Worm (Caenorhabditis elegans) whole organism, L2 larva: Measurements from ENCODE around the gene clec-3.

Experiments
- C34F6.9 ChIP-seq: fragments of 150-350 bp; optimal IDR thresholded peaks from 2 replicates; lab custom pipeline; 2014; ENCODE audit warnings: missing biosample characterization, missing genetic modification characterization
- F13H6.1 ChIP-seq: sonication (generic microtip); optimal IDR thresholded peaks from 2 replicates; lab custom pipeline; 2016; ENCODE audit warnings: missing genetic modification characterization, missing compliant biosample characterization
- R02D3.7 ChIP-seq: fragments of 150-350 bp; optimal IDR thresholded peaks from 2 replicates; lab custom pipeline; 2014; ENCODE audit warnings: missing biosample characterization, missing genetic modification characterization
- ZK546.5 ChIP-seq: sonication (generic microtip); optimal IDR thresholded peaks from 2 replicates; lab custom pipeline; 2017; ENCODE audit warnings: missing biosample characterization, missing genetic modification characterization
- alr-1 ChIP-seq: fragments of 150-350 bp; optimal IDR thresholded peaks from 2 replicates; lab custom pipeline; 2014; ENCODE audit warnings: missing biosample characterization, missing genetic modification characterization
- aly-2 ChIP-seq: fragments of 150-350 bp; optimal IDR thresholded peaks from 2 replicates; lab custom pipeline; 2014; ENCODE audit warnings: missing biosample characterization, missing genetic modification characterization
- ama-1 ChIP-seq: fragments of 150-350 bp; optimal IDR thresholded peaks from 2 replicates; lab custom pipeline; 2018; ENCODE audit warnings: inconsistent platforms
- blmp-1 ChIP-seq: sonication (generic microtip); optimal IDR thresholded peaks from 2 replicates; lab custom pipeline; 2017; ENCODE audit warnings: missing genetic modification characterization, mild to moderate bottlenecking, missing compliant biosample characterization, antibody characterized with exemption, moderate library complexity; ENCODE audit not compliant: insufficient read depth
- ceh-16 ChIP-seq: fragments of 150-350 bp; optimal IDR thresholded peaks from 2 replicates; lab custom pipeline; 2014; ENCODE audit warnings: missing biosample characterization, missing genetic modification characterization
- ceh-82 ChIP-seq: fragments of 150-350 bp; optimal IDR thresholded peaks from 2 replicates; lab custom pipeline; 2014; ENCODE audit warnings: missing biosample characterization, missing genetic modification characterization
- crh-2 ChIP-seq: sonication (generic microtip); optimal IDR thresholded peaks from 2 replicates; lab custom pipeline; 2017; ENCODE audit warnings: missing biosample characterization, missing genetic modification characterization
- dmd-4 ChIP-seq: sonication (generic microtip); optimal IDR thresholded peaks from 2 replicates; lab custom pipeline; 2017; ENCODE audit warnings: missing biosample characterization, missing genetic modification characterization
- egl-27 ChIP-seq: sonication (generic microtip); optimal IDR thresholded peaks from 3 replicates; lab custom pipeline; 2017; ENCODE audit warnings: missing biosample characterization, missing genetic modification reagents, missing genetic modification characterization
- elt-3 ChIP-seq: sonication (generic microtip); optimal IDR thresholded peaks from 2 replicates; lab custom pipeline; 2017; ENCODE audit warnings: missing biosample characterization, missing genetic modification characterization
- gmeb-1 ChIP-seq: fragments of 150-350 bp; optimal IDR thresholded peaks from 2 replicates; lab custom pipeline; 2014; ENCODE audit warnings: missing biosample characterization, missing genetic modification characterization
- lin-11 ChIP-seq: fragments of 150-350 bp; sonication (generic microtip); optimal IDR thresholded peaks from 2 replicates; lab custom pipeline; 2014; ENCODE audit warnings: missing biosample characterization, missing genetic modification characterization, inconsistent platforms, mixed read lengths
- lin-13 ChIP-seq: fragments of 150-350 bp; optimal IDR thresholded peaks from 2 replicates; lab custom pipeline; 2014; ENCODE audit warnings: missing biosample characterization, missing genetic modification reagents, missing genetic modification characterization
- lin-39 ChIP-seq: fragments of 150-350 bp; optimal IDR thresholded peaks from 2 replicates; lab custom pipeline; 2014; ENCODE audit warnings: missing biosample characterization, missing genetic modification reagents, missing genetic modification characterization
- lsy-2 ChIP-seq, 2 experiments: fragments of 150-350 bp in 1 of 2; sonication (generic microtip) in 1 of 2; optimal IDR thresholded peaks; 2 replicates each; lab custom pipeline; 2014 to 2017; ENCODE audit warnings: missing biosample characterization in 2 of 2, missing genetic modification characterization in 2 of 2
- nhr-10 ChIP-seq: sonication (generic microtip); optimal IDR thresholded peaks from 2 replicates; lab custom pipeline; 2017; ENCODE audit warnings: missing biosample characterization, missing genetic modification characterization
- nhr-11 ChIP-seq: fragments of 150-350 bp; optimal IDR thresholded peaks from 2 replicates; lab custom pipeline; 2014; ENCODE audit warnings: missing biosample characterization, missing genetic modification characterization
- nhr-12 ChIP-seq: fragments of 150-350 bp; optimal IDR thresholded peaks from 2 replicates; lab custom pipeline; 2014; ENCODE audit warnings: missing biosample characterization, missing genetic modification characterization
- nhr-129 ChIP-seq: fragments of 150-350 bp; optimal IDR thresholded peaks from 2 replicates; lab custom pipeline; 2014; ENCODE audit warnings: missing biosample characterization, missing genetic modification characterization
- nhr-23 ChIP-seq: fragments of 150-350 bp; optimal IDR thresholded peaks from 2 replicates; lab custom pipeline; 2014; ENCODE audit warnings: missing biosample characterization, missing genetic modification reagents, missing genetic modification characterization
- nhr-237 ChIP-seq: fragments of 150-350 bp; optimal IDR thresholded peaks from 2 replicates; lab custom pipeline; 2014; ENCODE audit warnings: missing biosample characterization, missing genetic modification characterization
- nhr-25 ChIP-seq: fragments of 150-350 bp; sonication (generic microtip); optimal IDR thresholded peaks from 3 replicates; lab custom pipeline; 2014; ENCODE audit warnings: missing biosample characterization, missing genetic modification characterization
- nhr-6 ChIP-seq: fragments of 150-350 bp; optimal IDR thresholded peaks from 2 replicates; lab custom pipeline; 2014; ENCODE audit warnings: missing biosample characterization, missing genetic modification characterization
- nhr-77 ChIP-seq: fragments of 150-350 bp; optimal IDR thresholded peaks from 2 replicates; lab custom pipeline; 2014; ENCODE audit warnings: missing biosample characterization, missing genetic modification characterization
- sem-4 ChIP-seq: fragments of 150-350 bp; optimal IDR thresholded peaks from 2 replicates; lab custom pipeline; 2014; ENCODE audit warnings: missing biosample characterization, missing genetic modification reagents, missing genetic modification characterization
- skn-1 ChIP-seq: sonication (generic microtip); optimal IDR thresholded peaks from 2 replicates; lab custom pipeline; 2017; ENCODE audit warnings: missing biosample characterization, missing genetic modification characterization
- sma-3 ChIP-seq: sonication (generic microtip); optimal IDR thresholded peaks from 2 replicates; lab custom pipeline; 2016; ENCODE audit warnings: missing genetic modification reagents, missing genetic modification characterization, missing compliant biosample characterization
- sma-9 ChIP-seq, 2 experiments: fragments of 150-350 bp in 1 of 2; sonication (generic microtip) in 1 of 2; optimal IDR thresholded peaks; 2 replicates each; lab custom pipeline; 2014 to 2016; ENCODE audit warnings: missing genetic modification characterization in 2 of 2, mild to moderate bottlenecking in 1 of 2, missing biosample characterization in 1 of 2, missing compliant biosample characterization in 1 of 2, missing genetic modification reagents in 1 of 2, moderate library complexity in 1 of 2
- snpc-4 ChIP-seq: fragments of 150-350 bp; optimal IDR thresholded peaks from 2 replicates; lab custom pipeline; 2014; ENCODE audit warnings: missing biosample characterization, missing genetic modification characterization
- unc-39 ChIP-seq: fragments of 150-350 bp; optimal IDR thresholded peaks from 2 replicates; lab custom pipeline; 2014; ENCODE audit warnings: missing biosample characterization, missing genetic modification characterization
- unc-55 ChIP-seq: fragments of 150-350 bp; sonication (generic microtip); optimal IDR thresholded peaks from 3 replicates; lab custom pipeline; 2014; ENCODE audit warnings: missing biosample characterization, missing genetic modification reagents, missing genetic modification characterization
- unc-62 ChIP-seq: fragments of 150-350 bp; optimal IDR thresholded peaks from 2 replicates; lab custom pipeline; 2014; ENCODE audit warnings: missing biosample characterization, missing genetic modification reagents, missing genetic modification characterization
- zag-1 ChIP-seq: fragments of 150-350 bp; optimal IDR thresholded peaks from 2 replicates; lab custom pipeline; 2014; ENCODE audit warnings: missing biosample characterization, missing genetic modification characterization
- ztf-1 ChIP-seq: fragments of 200-800 bp; sonication (Bioruptor generic); conservative IDR thresholded peaks from 2 replicates; pipeline ENCODE4 v1.3.6; 2022; ENCODE audit warnings: missing genetic modification characterization, missing compliant biosample characterization

clec-3 gene

ce11 chrII:2992300-2992699, 27.4 kb downstream of the clec-3 start:
- TF ChIP-seq R02D3.7 (tag; lab: Kevin White, UChicago) (no peak), F13H6.1 (tag; lab: Kevin White, UChicago) (no peak), elt-3 (tag; lab: Kevin White, UChicago) (no peak), ztf-1 (GFP tag; lab: Robert Waterston, UW) (no peak), blmp-1 (tag; lab: Kevin White, UChicago) (no peak), nhr-6 (tag; lab: Kevin White, UChicago) (no peak), skn-1 (tag; lab: Kevin White, UChicago) (no peak), unc-62 (GFP tag; lab: Kevin White, UChicago) (no peak), lin-11 (tag; lab: Kevin White, UChicago) (no peak)

ce11 chrII:2991555-2992083, 28.1 kb downstream of the clec-3 start, which contains the start of gene K08A2.2:
K08A2.2 (plus strand) TSS chrII:2991605.
- no peak for TF ChIP-seq lsy-2 (tag; optimal IDR thresholded peaks at IDR 0.05; lab: Kevin White, UChicago)
- peak; percentile 17 for TF ChIP-seq unc-55

DNA sequence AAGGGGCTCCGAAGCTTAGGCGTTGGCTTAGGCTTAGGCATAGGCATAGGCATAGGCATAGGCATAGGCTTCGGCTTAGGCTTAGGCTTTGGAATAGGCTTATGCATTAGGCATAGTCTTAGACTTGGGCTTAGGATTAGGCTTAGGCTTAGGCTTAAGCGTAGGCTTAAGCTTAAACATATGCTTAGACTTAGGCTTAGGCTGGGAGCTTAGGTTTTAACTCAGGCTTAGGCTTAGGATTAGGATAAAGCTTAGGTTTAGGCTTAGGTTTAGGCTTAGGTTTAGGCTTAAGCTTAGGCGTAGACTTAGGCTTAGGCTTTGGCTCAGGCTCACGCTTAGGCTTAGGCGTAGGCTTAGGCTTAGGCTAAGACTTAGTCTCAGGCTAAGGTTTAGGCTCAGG, 29.6 kb downstream of the clec-3 start:
- no peak for TF ChIP-seq lin-11 (tag; lab: Kevin White, UChicago)
- TF ChIP-seq ZK546.5 (tag; lab: Kevin White, UChicago): no peak
- TF ChIP-seq, all 48 proteins: peak for 0

ce11 chrII:2987854-2988350, 31.8 kb downstream of the clec-3 start, which contains the start of gene lido-7:
lido-7 (plus strand) TSS chrII:2988300.
- TF ChIP-seq ZK546.5 (tag; lab: Kevin White, UChicago) (no peak), nhr-237 (tag; lab: Kevin White, UChicago) (no peak), egl-27 (tag; lab: Kevin White, UChicago) (no peak), lin-39 (tag; lab: Kevin White, UChicago) (no peak), sma-9 (GFP tag; optimal IDR thresholded peaks at IDR 0.05; lab: Kevin White, UChicago) (peak; percentile 76), sma-9 (tag; optimal IDR thresholded peaks at IDR 0.05; lab: Kevin White, UChicago) (no peak), nhr-23 (no peak), ztf-1 (GFP tag; lab: Robert Waterston, UW) (no peak), alr-1 (tag; lab: Kevin White, UChicago) (no peak), ama-1 (lab: Kevin White, UChicago) (no peak), sem-4 (no peak), nhr-77 (tag; lab: Kevin White, UChicago) (no peak), nhr-25 (no peak), C34F6.9 (tag; lab: Kevin White, UChicago) (peak; percentile 23), lsy-2 (tag; optimal IDR thresholded peaks at IDR 0.05; lab: Kevin White, UChicago) (peak in 1 of 2 experiments; percentile 53), ceh-16 (no peak), lin-11 (tag; lab: Kevin White, UChicago) (no peak), nhr-12 (tag; lab: Kevin White, UChicago) (no peak), nhr-11 (no peak), sma-3 (GFP tag; lab: Kevin White, UChicago) (no peak), nhr-10 (tag; lab: Kevin White, UChicago) (no peak), aly-2 (tag; lab: Kevin White, UChicago) (no peak), lin-13 (GFP tag; lab: Kevin White, UChicago) (peak; percentile 36), nhr-129 (tag; lab: Kevin White, UChicago) (peak; percentile 42), F13H6.1 (tag; lab: Kevin White, UChicago) (peak; percentile 69), unc-62 (GFP tag; lab: Kevin White, UChicago) (no peak), unc-55 (peak; percentile 41), gmeb-1 (peak; percentile 27), dmd-4 (no peak), crh-2 (tag; lab: Kevin White, UChicago) (peak; percentile 34), blmp-1 (tag; lab: Kevin White, UChicago) (no peak), snpc-4 (tag; lab: Kevin White, UChicago) (no peak), R02D3.7 (tag; lab: Kevin White, UChicago) (no peak), ceh-82 (tag; lab: Kevin White, UChicago) (no peak), unc-39 (no peak), zag-1 (tag; lab: Kevin White, UChicago) (no peak), elt-3 (tag; lab: Kevin White, UChicago) (no peak)
